Worm (Caenorhabditis elegans) whole organism, midembryonic: ENCODE results near the gene aqp-8.

ENCODE experiments used
- T22C8.4 ChIP-seq: fragments of 200-800 bp; sonication (Bioruptor generic); IDR thresholded peaks from 2 replicates; pipeline ENCODE4 v1.3.6; 2022; ENCODE audit warnings: missing genetic modification characterization, missing compliant biosample characterization
- cog-1 ChIP-seq: sonication (generic microtip); optimal IDR thresholded peaks from 2 replicates; lab custom pipeline; 2016; ENCODE audit warnings: missing genetic modification characterization, missing compliant biosample characterization
- flt-1 ChIP-seq: fragments of 200-800 bp; sonication (Bioruptor generic); IDR thresholded peaks from 2 replicates; pipeline ENCODE4 v1.3.6; 2022; ENCODE audit warnings: missing genetic modification characterization, missing compliant biosample characterization
- klf-2 ChIP-seq: fragments of 200-800 bp; sonication (Bioruptor generic); conservative IDR thresholded peaks from 2 replicates; pipeline ENCODE4 v1.3.6; 2022; ENCODE audit warnings: missing genetic modification reagents, missing genetic modification characterization, missing compliant biosample characterization
- med-1 ChIP-seq: sonication (generic microtip); optimal IDR thresholded peaks from 2 replicates; lab custom pipeline; 2017; ENCODE audit warnings: missing genetic modification characterization, mild to moderate bottlenecking, missing compliant biosample characterization, antibody characterized with exemption, missing genetic modification reagents; ENCODE audit not compliant: insufficient read depth
- ref-1 ChIP-seq: fragments of 200-800 bp; sonication (Bioruptor generic); conservative IDR thresholded peaks from 2 replicates; pipeline ENCODE4 v1.3.6; 2022; ENCODE audit warnings: missing genetic modification reagents, missing genetic modification characterization, missing compliant biosample characterization
- tab-1 ChIP-seq: fragments of 200-800 bp; sonication (Bioruptor generic); IDR thresholded peaks from 2 replicates; pipeline ENCODE4 v1.3.6; 2022; ENCODE audit warnings: missing genetic modification characterization, missing compliant biosample characterization
- ztf-23 ChIP-seq: fragments of 200-800 bp; sonication (Bioruptor generic); IDR thresholded peaks from 2 replicates; pipeline ENCODE4 v1.3.6; 2022; ENCODE audit warnings: missing genetic modification reagents, missing genetic modification characterization, missing compliant biosample characterization
- ztf-29 ChIP-seq: fragments of 200-800 bp; sonication (Bioruptor generic); IDR thresholded peaks from 2 replicates; pipeline ENCODE4 v1.3.6; 2022; ENCODE audit warnings: missing genetic modification reagents, missing genetic modification characterization, missing compliant biosample characterization

aqp-8 gene

ce11 chrX:4704877-4705276 lies at the start of gene aqp-8:
Gene aqp-8, minus strand, starts transcription at chrX:4704977.
- TF ChIP-seq tab-1 (GFP tag; lab: Robert Waterston, UW): no peak
- TF ChIP-seq T22C8.4: no peak
- no peak for TF ChIP-seq flt-1 (GFP tag; lab: Robert Waterston, UW)
- no peak for TF ChIP-seq ztf-29
- no peak for TF ChIP-seq med-1 (GFP tag; lab: Kevin White, UChicago)

ce11 chrX:4749080-4749479 lies 44.3 kb upstream of the aqp-8 start, which contains the start of gene lon-2:
Gene lon-2, minus strand, starts transcription at chrX:4749083.
- TF ChIP-seq ztf-23 (GFP tag; lab: Robert Waterston, UW) (no peak), klf-2 (no peak), cog-1 (no peak), T22C8.4 (no peak), flt-1 (GFP tag; lab: Robert Waterston, UW) (no peak), ref-1 (GFP tag; lab: Robert Waterston, UW) (no peak), med-1 (GFP tag; lab: Kevin White, UChicago) (no peak), tab-1 (GFP tag; lab: Robert Waterston, UW) (no peak), ztf-29 (no peak)

ce11 chrX:4744037-4744436 lies 39.3 kb upstream of the aqp-8 start:
- no peak for TF ChIP-seq ref-1 (GFP tag; lab: Robert Waterston, UW)

DNA sequence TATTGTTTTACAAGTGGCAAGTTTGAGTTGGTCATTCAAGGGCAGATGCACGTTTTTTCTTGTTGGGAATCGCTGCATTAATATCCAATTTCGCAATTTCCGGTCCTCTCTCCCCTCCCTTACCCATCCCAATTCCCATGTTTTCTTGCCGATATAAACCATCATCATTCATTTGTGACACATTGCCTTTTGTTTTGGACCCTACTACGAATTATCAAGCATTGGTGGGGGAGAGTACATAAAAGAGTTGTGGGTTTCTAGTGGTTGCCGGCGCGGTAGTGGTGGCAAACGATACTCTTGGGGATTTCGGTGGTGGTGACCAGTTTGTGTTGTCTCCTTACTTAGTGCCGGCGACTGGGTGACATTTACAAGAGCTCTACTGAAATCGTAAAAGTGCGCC lies 37.5 kb upstream of the aqp-8 start:
- TF ChIP-seq flt-1 (GFP tag; lab: Robert Waterston, UW): 0 out of 2 replicates have a peak, but pooled peaks have one; percentile 27
- no peak for TF ChIP-seq med-1 (GFP tag; lab: Kevin White, UChicago)

- TF ChIP-seq ztf-23 (GFP tag; lab: Robert Waterston, UW) (no peak), tab-1 (GFP tag; lab: Robert Waterston, UW) (no peak), med-1 (GFP tag; lab: Kevin White, UChicago) (no peak), cog-1 (no peak), ztf-29 (no peak), ref-1 (GFP tag; lab: Robert Waterston, UW) (no peak), flt-1 (GFP tag; lab: Robert Waterston, UW) (no peak), klf-2 (no peak), T22C8.4 (no peak)
These were observed 35.9 kb upstream of the aqp-8 start for ce11 chrX:4740630-4741029.

- TF ChIP-seq flt-1 (GFP tag; lab: Robert Waterston, UW): no peak
- no peak for TF ChIP-seq ztf-23 (GFP tag; lab: Robert Waterston, UW)
- TF ChIP-seq T22C8.4: no peak
- TF ChIP-seq klf-2: no peak
- no peak for TF ChIP-seq tab-1 (GFP tag; lab: Robert Waterston, UW)
- no peak for TF ChIP-seq ztf-29
- TF ChIP-seq ref-1 (GFP tag; lab: Robert Waterston, UW): no peak
- no peak for TF ChIP-seq med-1 (GFP tag; lab: Kevin White, UChicago)
- no peak for TF ChIP-seq cog-1
These were observed 28.0 kb upstream of the aqp-8 start, which contains the start of gene aman-1 for ce11 chrX:4732752-4733151. Gene aman-1, plus strand, starts transcription at chrX:4733095.

ce11 chrX:4727388-4727787 lies 22.6 kb upstream of the aqp-8 start, which contains the start of gene acc-3:
Gene acc-3, minus strand, starts transcription at chrX:4727488.
- TF ChIP-seq T22C8.4: no peak
- TF ChIP-seq ztf-29: no peak
- TF ChIP-seq flt-1 (GFP tag; lab: Robert Waterston, UW): no peak
- no peak for TF ChIP-seq cog-1
- no peak for TF ChIP-seq ref-1 (GFP tag; lab: Robert Waterston, UW)
- TF ChIP-seq klf-2: no peak
- TF ChIP-seq med-1 (GFP tag; lab: Kevin White, UChicago): no peak
- TF ChIP-seq ztf-23 (GFP tag; lab: Robert Waterston, UW): no peak
- TF ChIP-seq tab-1 (GFP tag; lab: Robert Waterston, UW): no peak

- TF ChIP-seq T22C8.4 (no peak), tab-1 (GFP tag; lab: Robert Waterston, UW) (no peak), flt-1 (GFP tag; lab: Robert Waterston, UW) (no peak), ztf-29 (no peak)
These were observed 16.1 kb upstream of the aqp-8 start, which contains the start of gene F55D10.4 for ce11 chrX:4720603-4721529. Gene F55D10.4, minus strand, starts transcription at chrX:4720653.

ce11 chrX:4718114-4718513 lies 13.3 kb upstream of the aqp-8 start:
- TF ChIP-seq flt-1 (GFP tag; lab: Robert Waterston, UW): no peak
- no peak for TF ChIP-seq ztf-29
- TF ChIP-seq med-1 (GFP tag; lab: Kevin White, UChicago): no peak
- TF ChIP-seq klf-2: no peak
- no peak for TF ChIP-seq ref-1 (GFP tag; lab: Robert Waterston, UW)
- no peak for TF ChIP-seq tab-1 (GFP tag; lab: Robert Waterston, UW)
- TF ChIP-seq cog-1: no peak
- no peak for TF ChIP-seq T22C8.4
- no peak for TF ChIP-seq ztf-23 (GFP tag; lab: Robert Waterston, UW)

DNA sequence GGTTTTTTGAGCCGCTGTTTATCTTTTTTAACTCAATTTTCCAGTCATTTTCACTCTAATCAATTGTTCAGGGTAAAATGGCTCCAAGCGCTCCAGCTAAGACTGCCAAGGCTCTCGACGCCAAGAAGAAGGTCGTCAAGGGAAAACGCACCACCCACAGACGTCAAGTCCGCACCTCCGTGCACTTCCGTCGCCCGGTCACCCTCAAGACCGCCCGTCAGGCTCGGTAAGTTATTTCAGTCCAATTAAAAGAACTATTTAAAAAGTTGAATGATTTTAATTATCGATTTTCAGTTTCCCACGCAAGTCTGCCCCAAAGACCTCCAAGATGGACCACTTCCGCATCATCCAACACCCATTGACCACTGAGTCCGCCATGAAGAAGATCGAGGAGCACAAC lies 10.3 kb upstream of the aqp-8 start, which contains the start of gene rpl-25.1:
Gene rpl-25.1, plus strand, starts transcription at position 72 of the 400 bp plus-strand sequence.
- 0 out of 2 replicates have a peak, but pooled peaks have one; percentile 20 for TF ChIP-seq tab-1 (GFP tag; lab: Robert Waterston, UW)
- no peak for TF ChIP-seq ref-1 (GFP tag; lab: Robert Waterston, UW)
- TF ChIP-seq ztf-23 (GFP tag; lab: Robert Waterston, UW): no peak
- no peak for TF ChIP-seq flt-1 (GFP tag; lab: Robert Waterston, UW)
- TF ChIP-seq cog-1: no peak
- peak; percentile 39; the same call in 1 of the 2 replicates for TF ChIP-seq T22C8.4
- no peak for TF ChIP-seq ztf-29
- no peak for TF ChIP-seq med-1 (GFP tag; lab: Kevin White, UChicago)
